Fruit fly (Drosophila melanogaster) whole organism, embryonic: ENCODE data around the gene Gr32a.
A peak's percentile ranks its signal among the peaks of the same experiment; 100 is the strongest.

Experiments
- ATbp ChIP-seq: fragments of 200-800 bp; sonication (Bioruptor generic); optimal IDR thresholded peaks from 2 replicates; lab custom pipeline; 2017; ENCODE audit warnings: missing biosample characterization, mild to moderate bottlenecking, missing genetic modification characterization, missing genetic modification reagents
- Adf1 ChIP-seq: fragments of 200-800 bp; sonication (Bioruptor generic); IDR thresholded peaks from 2 replicates; pipeline ENCODE4 v1.3.6; 2022; ENCODE audit warnings: missing biosample characterization, missing genetic modification characterization
- Bgb ChIP-seq: fragments of 200-800 bp; sonication (Bioruptor generic); IDR thresholded peaks from 2 replicates; pipeline ENCODE4 v1.3.6; 2022; ENCODE audit warnings: missing biosample characterization, missing genetic modification characterization; ENCODE audit not compliant: partially characterized antibody
- CG10565 ChIP-seq: fragments of 200-800 bp; sonication (Bioruptor generic); optimal IDR thresholded peaks from 3 replicates; lab custom pipeline; 2016; ENCODE audit warnings: missing biosample characterization, mild to moderate bottlenecking, missing genetic modification characterization
- CG10979 ChIP-seq: fragments of 200-800 bp; sonication (Bioruptor generic); optimal IDR thresholded peaks from 2 replicates; lab custom pipeline; 2018; ENCODE audit warnings: missing biosample characterization, mild to moderate bottlenecking, missing genetic modification characterization, moderate library complexity
- CG11398 ChIP-seq: fragments of 200-800 bp; sonication (Bioruptor generic); optimal IDR thresholded peaks from 2 replicates; lab custom pipeline; 2016; ENCODE audit warnings: missing biosample characterization, missing genetic modification characterization
- CG11723 ChIP-seq: fragments of 200-800 bp; sonication (Bioruptor generic); optimal IDR thresholded peaks from 2 replicates; lab custom pipeline; 2017; ENCODE audit warnings: missing biosample characterization, mild to moderate bottlenecking, missing genetic modification characterization
- CG13287 ChIP-seq: fragments of 200-800 bp; sonication (Bioruptor generic); IDR thresholded peaks from 2 replicates; pipeline ENCODE4 v1.3.6; 2022; ENCODE audit warnings: missing biosample characterization, missing genetic modification characterization; ENCODE audit not compliant: partially characterized antibody
- CG1603 ChIP-seq: fragments of 200-800 bp; sonication (Bioruptor generic); optimal IDR thresholded peaks from 2 replicates; lab custom pipeline; 2019; ENCODE audit warnings: missing biosample characterization, mild to moderate bottlenecking, missing genetic modification characterization, moderate library complexity
- CG17829 ChIP-seq: fragments of 200-800 bp; optimal IDR thresholded peaks from 2 replicates; lab custom pipeline; 2019; ENCODE audit warnings: missing biosample characterization, mild to moderate bottlenecking, missing genetic modification characterization, moderate library complexity
- CG30020 ChIP-seq: fragments of 200-800 bp; optimal IDR thresholded peaks from 2 replicates; lab custom pipeline; 2019; ENCODE audit warnings: missing biosample characterization, mild to moderate bottlenecking, missing genetic modification characterization, moderate library complexity
- CG30403 ChIP-seq: fragments of 200-800 bp; sonication (Bioruptor generic); optimal IDR thresholded peaks from 3 replicates; lab custom pipeline; 2016; ENCODE audit warnings: missing biosample characterization, missing genetic modification characterization
- CG32767 ChIP-seq: fragments of 200-800 bp; sonication (Bioruptor generic); IDR thresholded peaks from 2 replicates; pipeline ENCODE4 v1.3.6; 2022; ENCODE audit warnings: missing biosample characterization, missing genetic modification characterization
- CG4404 ChIP-seq: fragments of 200-800 bp; sonication (Bioruptor generic); IDR thresholded peaks from 2 replicates; pipeline ENCODE4 v1.3.6; 2022; ENCODE audit warnings: missing biosample characterization, missing genetic modification characterization
- CG8924 ChIP-seq: fragments of 200-800 bp; optimal IDR thresholded peaks from 3 replicates; lab custom pipeline; 2019; ENCODE audit warnings: missing biosample characterization, mild to moderate bottlenecking, missing genetic modification characterization, moderate library complexity
- CHES-1-like ChIP-seq: fragments of 200-800 bp; sonication (Bioruptor generic); optimal IDR thresholded peaks from 2 replicates; lab custom pipeline; 2016; ENCODE audit warnings: missing biosample characterization, missing genetic modification characterization
- CkIIα-i1 ChIP-seq: fragments of 200-800 bp; sonication (Bioruptor generic); IDR thresholded peaks from 2 replicates; pipeline ENCODE4 v1.3.6; 2022; ENCODE audit warnings: missing biosample characterization, missing genetic modification characterization
- Dll ChIP-seq: fragments of 200-800 bp; sonication (Bioruptor generic); IDR thresholded peaks from 4 replicates; pipeline ENCODE4 v1.3.6; 2022; ENCODE audit warnings: missing biosample characterization, missing genetic modification characterization; ENCODE audit not compliant: partially characterized antibody
- Doc3 ChIP-seq: fragments of 200-800 bp; sonication (Bioruptor generic); IDR thresholded peaks from 3 replicates; pipeline ENCODE4 v1.3.6; 2022; ENCODE audit warnings: missing biosample characterization, missing genetic modification characterization; ENCODE audit not compliant: partially characterized antibody
- Dp ChIP-seq: fragments of 200-800 bp; sonication (Bioruptor generic); optimal IDR thresholded peaks from 2 replicates; lab custom pipeline; 2018; ENCODE audit warnings: missing biosample characterization, mild to moderate bottlenecking, missing genetic modification characterization, moderate library complexity
- Eip74EF ChIP-seq, 2 experiments: fragments of 200-800 bp in 1 of 2; fragments of >200 bp in 1 of 2; sonication (Bioruptor generic) in 1 of 2; optimal IDR thresholded peaks; 2 replicates each; lab custom pipeline; 2017 to 2019; ENCODE audit warnings: missing biosample characterization in 2 of 2, missing genetic modification characterization in 2 of 2, mild to moderate bottlenecking in 1 of 2, moderate library complexity in 1 of 2
- Ets65A ChIP-seq: fragments of 200-800 bp; sonication (Bioruptor generic); peaks from one replicate; lab custom pipeline; 2016; ENCODE audit warnings: missing biosample characterization, missing genetic modification characterization
- H15 ChIP-seq: fragments of 200-800 bp; sonication (Bioruptor generic); IDR thresholded peaks from 3 replicates; pipeline ENCODE4 v1.3.6; 2022; ENCODE audit warnings: missing biosample characterization, missing genetic modification characterization
- HLH4C ChIP-seq: fragments of 200-800 bp; sonication (Bioruptor generic); IDR thresholded peaks from 3 replicates; pipeline ENCODE4 v1.3.6; 2022; ENCODE audit warnings: missing biosample characterization, missing genetic modification characterization; ENCODE audit not compliant: partially characterized antibody
- Jarid2 ChIP-seq: fragments of 200-800 bp; sonication (Bioruptor generic); optimal IDR thresholded peaks from 3 replicates; lab custom pipeline; 2017; ENCODE audit warnings: mild to moderate bottlenecking, missing biosample characterization, missing genetic modification reagents, missing genetic modification characterization
- Lhr ChIP-seq: fragments of 200-800 bp; sonication (Bioruptor generic); optimal IDR thresholded peaks from 3 replicates; lab custom pipeline; 2017; ENCODE audit warnings: mild to moderate bottlenecking, missing biosample characterization, missing genetic modification reagents, missing genetic modification characterization
- MESR4 ChIP-seq: fragments of 200-800 bp; sonication (Bioruptor generic); optimal IDR thresholded peaks from 2 replicates; lab custom pipeline; 2018; ENCODE audit warnings: missing biosample characterization, mild to moderate bottlenecking, missing genetic modification characterization, moderate library complexity
- NfI ChIP-seq: fragments of 200-800 bp; sonication (Bioruptor generic); optimal IDR thresholded peaks from 3 replicates; lab custom pipeline; 2018; ENCODE audit warnings: missing biosample characterization, mild to moderate bottlenecking, missing genetic modification characterization, moderate library complexity
- TFAM ChIP-seq: fragments of 200-800 bp; sonication (Bioruptor generic); optimal IDR thresholded peaks from 2 replicates; lab custom pipeline; 2017; ENCODE audit warnings: missing biosample characterization, missing genetic modification characterization, inconsistent platforms
- YL-1 ChIP-seq: fragments of 200-800 bp; sonication (Bioruptor generic); optimal IDR thresholded peaks from 3 replicates; lab custom pipeline; 2017; ENCODE audit warnings: missing biosample characterization, mild to moderate bottlenecking, missing genetic modification characterization
- crol ChIP-seq: fragments of 200-800 bp; sonication (Bioruptor generic); IDR thresholded peaks from 2 replicates; pipeline ENCODE4 v1.3.6; 2022; ENCODE audit warnings: missing biosample characterization, missing genetic modification characterization
- esg ChIP-seq: fragments of 200-800 bp; sonication (Bioruptor generic); conservative IDR thresholded peaks from 2 replicates; pipeline ENCODE4 v1.3.6; 2022; ENCODE audit warnings: missing biosample characterization, missing genetic modification characterization
- hb ChIP-seq: fragments of 200-800 bp; sonication (Bioruptor generic); IDR thresholded peaks from 3 replicates; pipeline ENCODE4 v1.3.6; 2022; ENCODE audit warnings: missing biosample characterization, missing genetic modification characterization; ENCODE audit not compliant: partially characterized antibody
- inv ChIP-seq: fragments of 200-800 bp; sonication (Bioruptor generic); IDR thresholded peaks from 2 replicates; pipeline ENCODE4 v1.3.6; 2022; ENCODE audit warnings: missing biosample characterization, missing genetic modification characterization; ENCODE audit not compliant: partially characterized antibody
- knrl ChIP-seq: fragments of 200-800 bp; sonication (Bioruptor generic); IDR thresholded peaks from 3 replicates; pipeline ENCODE4 v1.3.6; 2022; ENCODE audit warnings: missing biosample characterization, missing genetic modification characterization; ENCODE audit not compliant: partially characterized antibody
- lab ChIP-seq: fragments of 200-800 bp; sonication (Bioruptor generic); optimal IDR thresholded peaks from 3 replicates; lab custom pipeline; 2017; ENCODE audit warnings: missing biosample characterization, missing genetic modification characterization, mild to moderate bottlenecking, moderate library complexity, missing genetic modification reagents
- nerfin-2 ChIP-seq: fragments of 200-800 bp; sonication (Bioruptor generic); IDR thresholded peaks from 2 replicates; pipeline ENCODE4 v1.3.6; 2022; ENCODE audit warnings: missing biosample characterization, missing genetic modification characterization; ENCODE audit not compliant: partially characterized antibody
- nmo ChIP-seq: fragments of 200-800 bp; sonication (Bioruptor generic); optimal IDR thresholded peaks from 2 replicates; lab custom pipeline; 2018; ENCODE audit warnings: missing biosample characterization, mild to moderate bottlenecking, missing genetic modification characterization, moderate library complexity
- oc ChIP-seq: fragments of 200-800 bp; sonication (Bioruptor generic); optimal IDR thresholded peaks from 2 replicates; lab custom pipeline; 2018; ENCODE audit warnings: missing biosample characterization, mild to moderate bottlenecking, missing genetic modification characterization, moderate library complexity
- pzg ChIP-seq: fragments of 200-800 bp; sonication (Bioruptor generic); optimal IDR thresholded peaks from 3 replicates; lab custom pipeline; 2018; ENCODE audit warnings: missing biosample characterization, mild to moderate bottlenecking, missing genetic modification characterization, moderate library complexity
- sens ChIP-seq: fragments of 200-800 bp; sonication (Bioruptor generic); peaks from one replicate; lab custom pipeline; 2016; ENCODE audit warnings: missing biosample characterization, missing genetic modification characterization
- trem ChIP-seq: fragments of 200-800 bp; optimal IDR thresholded peaks from 3 replicates; lab custom pipeline; 2019; ENCODE audit warnings: missing biosample characterization, mild to moderate bottlenecking, missing genetic modification characterization, moderate library complexity
- unc-4 ChIP-seq: fragments of 200-800 bp; sonication (Bioruptor generic); IDR thresholded peaks from 2 replicates; pipeline ENCODE4 v1.3.6; 2022; ENCODE audit warnings: missing biosample characterization, missing genetic modification characterization; ENCODE audit not compliant: partially characterized antibody
- unpg ChIP-seq: fragments of 200-800 bp; sonication (Bioruptor generic); optimal IDR thresholded peaks from 3 replicates; lab custom pipeline; 2018; ENCODE audit warnings: missing biosample characterization, mild to moderate bottlenecking, missing genetic modification characterization, moderate library complexity
- wdn ChIP-seq: fragments of 200-800 bp; sonication (Bioruptor generic); IDR thresholded peaks from 2 replicates; pipeline ENCODE4 v1.3.6; 2022; ENCODE audit warnings: missing biosample characterization, missing genetic modification characterization
- zen ChIP-seq: fragments of 200-800 bp; sonication (Bioruptor generic); optimal IDR thresholded peaks from 3 replicates; lab custom pipeline; 2018; ENCODE audit warnings: missing biosample characterization, mild to moderate bottlenecking, missing genetic modification characterization, moderate library complexity

Gene Gr32a

dm6 chr2L:11130151-11131008 lies 16.6 kb downstream of the Gr32a start, which contains the start of the genes RfC38 and CG4751 (continued):
- TF ChIP-seq crol (peak; percentile 95), CG10565 (GFP tag; lab: Kevin White, UChicago) (no peak), CG32767 (GFP tag; lab: Robert Waterston, UW) (0 out of 2 replicates have a peak, but pooled peaks have one; percentile 8), YL-1 (GFP tag; lab: Kevin White, UChicago) (peak; percentile 73), oc (tag; lab: Kevin White, UChicago) (no peak), CG8924 (tag; lab: Kevin White, UChicago) (peak; percentile 1), zen (tag; lab: Kevin White, UChicago) (peak; percentile 73), unpg (no peak), lab (GFP tag; lab: Kevin White, UChicago) (no peak), CG11723 (GFP tag; lab: Kevin White, UChicago) (no peak), hb (GFP tag; lab: Robert Waterston, UW) (peak; percentile 64; the same call in 1 of the 3 replicates), pzg (GFP tag; lab: Kevin White, UChicago) (peak; percentile 79), Dp (GFP tag; lab: Kevin White, UChicago) (peak; percentile 65), CkIIα-i1 (GFP tag; lab: Robert Waterston, UW) (no peak; the same call in 1 of the 2 replicates), ATbp (no peak), H15 (GFP tag; lab: Robert Waterston, UW) (no peak), CG10979 (tag; lab: Kevin White, UChicago) (no peak), Jarid2 (GFP tag; lab: Kevin White, UChicago) (peak; percentile 8), Doc3 (GFP tag; lab: Robert Waterston, UW) (peak; percentile 73), Bgb (peak; percentile 67), unc-4 (GFP tag; lab: Robert Waterston, UW) (peak; percentile 68), esg (GFP tag; lab: Robert Waterston, UW) (no peak), CG13287 (peak; percentile 76), inv (GFP tag; lab: Robert Waterston, UW) (peak; percentile 50; the same call in 1 of the 2 replicates), nmo (peak; percentile 39), Ets65A (GFP tag; lab: Kevin White, UChicago) (peak; percentile 59), CHES-1-like (GFP tag; lab: Kevin White, UChicago) (peak; percentile 46), TFAM (GFP tag; lab: Kevin White, UChicago) (no peak), Eip74EF (GFP tag; optimal IDR thresholded peaks at IDR 0.05; lab: Kevin White, UChicago) (no peak), wdn (GFP tag; lab: Robert Waterston, UW) (no peak), Adf1 (GFP tag; lab: Robert Waterston, UW) (peak; percentile 20; the same call in 1 of the 2 replicates), CG1603 (tag; lab: Kevin White, UChicago) (no peak), CG17829 (tag; lab: Kevin White, UChicago) (peak; percentile 47), Lhr (GFP tag; lab: Kevin White, UChicago) (peak; percentile 5), CG4404 (GFP tag; lab: Robert Waterston, UW) (no peak), MESR4 (GFP tag; lab: Kevin White, UChicago) (peak; percentile 98), HLH4C (GFP tag; lab: Robert Waterston, UW) (peak; percentile 67), CG11398 (GFP tag; lab: Kevin White, UChicago) (no peak), CG30020 (tag; lab: Kevin White, UChicago) (peak; percentile 29), NfI (GFP tag; lab: Kevin White, UChicago) (peak; percentile 7), trem (tag; lab: Kevin White, UChicago) (peak; percentile 67), Dll (GFP tag; lab: Robert Waterston, UW) (peak; percentile 84), sens (GFP tag; lab: Kevin White, UChicago) (peak; percentile 60), nerfin-2 (peak; percentile 44; the same call in 1 of the 2 replicates), knrl (GFP tag; lab: Robert Waterston, UW) (peak; percentile 67), CG30403 (GFP tag; lab: Kevin White, UChicago) (peak; percentile 2)
